Worm (Caenorhabditis elegans) whole organism, L2 larva: Measurements from ENCODE around the gene T01C3.2.
A peak's percentile ranks its signal among the peaks of the same experiment; 100 is the strongest.

Experiments used
- C34F6.9 ChIP-seq: fragments of 150-350 bp; optimal IDR thresholded peaks from 2 replicates; lab custom pipeline; 2014; ENCODE audit warnings: missing biosample characterization, missing genetic modification characterization
- F13H6.1 ChIP-seq: sonication (generic microtip); optimal IDR thresholded peaks from 2 replicates; lab custom pipeline; 2016; ENCODE audit warnings: missing genetic modification characterization, missing compliant biosample characterization
- R02D3.7 ChIP-seq: fragments of 150-350 bp; optimal IDR thresholded peaks from 2 replicates; lab custom pipeline; 2014; ENCODE audit warnings: missing biosample characterization, missing genetic modification characterization
- Y55F3AM.14 ChIP-seq: fragments of 200-800 bp; sonication (Bioruptor generic); optimal IDR thresholded peaks from 2 replicates; lab custom pipeline; 2018; ENCODE audit warnings: mild to moderate bottlenecking, missing genetic modification characterization, missing compliant biosample characterization
- alr-1 ChIP-seq: fragments of 150-350 bp; optimal IDR thresholded peaks from 2 replicates; lab custom pipeline; 2014; ENCODE audit warnings: missing biosample characterization, missing genetic modification characterization
- aly-2 ChIP-seq: fragments of 150-350 bp; optimal IDR thresholded peaks from 2 replicates; lab custom pipeline; 2014; ENCODE audit warnings: missing biosample characterization, missing genetic modification characterization
- ama-1 ChIP-seq: fragments of 150-350 bp; optimal IDR thresholded peaks from 2 replicates; lab custom pipeline; 2018; ENCODE audit warnings: inconsistent platforms
- blmp-1 ChIP-seq: sonication (generic microtip); optimal IDR thresholded peaks from 2 replicates; lab custom pipeline; 2017; ENCODE audit warnings: missing genetic modification characterization, mild to moderate bottlenecking, missing compliant biosample characterization, antibody characterized with exemption, moderate library complexity; ENCODE audit not compliant: insufficient read depth
- ceh-82 ChIP-seq: fragments of 150-350 bp; optimal IDR thresholded peaks from 2 replicates; lab custom pipeline; 2014; ENCODE audit warnings: missing biosample characterization, missing genetic modification characterization
- crh-2 ChIP-seq: sonication (generic microtip); optimal IDR thresholded peaks from 2 replicates; lab custom pipeline; 2017; ENCODE audit warnings: missing biosample characterization, missing genetic modification characterization
- dmd-4 ChIP-seq: sonication (generic microtip); optimal IDR thresholded peaks from 2 replicates; lab custom pipeline; 2017; ENCODE audit warnings: missing biosample characterization, missing genetic modification characterization
- egl-27 ChIP-seq: sonication (generic microtip); optimal IDR thresholded peaks from 3 replicates; lab custom pipeline; 2017; ENCODE audit warnings: missing biosample characterization, missing genetic modification reagents, missing genetic modification characterization
- elt-1 ChIP-seq: fragments of 150-350 bp; optimal IDR thresholded peaks from 2 replicates; lab custom pipeline; 2014; ENCODE audit warnings: missing biosample characterization, missing genetic modification characterization
- elt-3 ChIP-seq: sonication (generic microtip); optimal IDR thresholded peaks from 2 replicates; lab custom pipeline; 2017; ENCODE audit warnings: missing biosample characterization, missing genetic modification characterization
- fos-1 ChIP-seq: fragments of 150-350 bp; optimal IDR thresholded peaks from 2 replicates; lab custom pipeline; 2014; ENCODE audit warnings: missing biosample characterization, missing genetic modification characterization
- gmeb-1 ChIP-seq: fragments of 150-350 bp; optimal IDR thresholded peaks from 2 replicates; lab custom pipeline; 2014; ENCODE audit warnings: missing biosample characterization, missing genetic modification characterization
- lin-11 ChIP-seq: fragments of 150-350 bp; sonication (generic microtip); optimal IDR thresholded peaks from 2 replicates; lab custom pipeline; 2014; ENCODE audit warnings: missing biosample characterization, missing genetic modification characterization, inconsistent platforms, mixed read lengths
- lin-13 ChIP-seq: fragments of 150-350 bp; optimal IDR thresholded peaks from 2 replicates; lab custom pipeline; 2014; ENCODE audit warnings: missing biosample characterization, missing genetic modification reagents, missing genetic modification characterization
- lin-39 ChIP-seq: fragments of 150-350 bp; optimal IDR thresholded peaks from 2 replicates; lab custom pipeline; 2014; ENCODE audit warnings: missing biosample characterization, missing genetic modification reagents, missing genetic modification characterization
- lsy-2 ChIP-seq, 2 experiments: fragments of 150-350 bp in 1 of 2; sonication (generic microtip) in 1 of 2; optimal IDR thresholded peaks; 2 replicates each; lab custom pipeline; 2014 to 2017; ENCODE audit warnings: missing biosample characterization in 2 of 2, missing genetic modification characterization in 2 of 2
- mab-5 ChIP-seq: fragments of 150-350 bp; optimal IDR thresholded peaks from 2 replicates; lab custom pipeline; 2014; ENCODE audit warnings: missing biosample characterization, missing genetic modification characterization
- mbf-1 ChIP-seq: sonication (generic microtip); optimal IDR thresholded peaks from 2 replicates; lab custom pipeline; 2017; ENCODE audit warnings: missing biosample characterization, missing genetic modification characterization
- mdl-1 ChIP-seq, 2 experiments: fragments of 150-350 bp in 1 of 2; sonication (generic microtip) in 1 of 2; optimal IDR thresholded peaks; 2 replicates each; lab custom pipeline; 2017; ENCODE audit warnings: missing biosample characterization in 2 of 2, missing genetic modification characterization in 2 of 2
- nhr-11 ChIP-seq: fragments of 150-350 bp; optimal IDR thresholded peaks from 2 replicates; lab custom pipeline; 2014; ENCODE audit warnings: missing biosample characterization, missing genetic modification characterization
- nhr-12 ChIP-seq: fragments of 150-350 bp; optimal IDR thresholded peaks from 2 replicates; lab custom pipeline; 2014; ENCODE audit warnings: missing biosample characterization, missing genetic modification characterization
- nhr-129 ChIP-seq: fragments of 150-350 bp; optimal IDR thresholded peaks from 2 replicates; lab custom pipeline; 2014; ENCODE audit warnings: missing biosample characterization, missing genetic modification characterization
- nhr-21 ChIP-seq: fragments of 150-350 bp; optimal IDR thresholded peaks from 2 replicates; lab custom pipeline; 2014; ENCODE audit warnings: missing biosample characterization, missing genetic modification characterization
- nhr-23 ChIP-seq: fragments of 150-350 bp; optimal IDR thresholded peaks from 2 replicates; lab custom pipeline; 2014; ENCODE audit warnings: missing biosample characterization, missing genetic modification reagents, missing genetic modification characterization
- nhr-237 ChIP-seq: fragments of 150-350 bp; optimal IDR thresholded peaks from 2 replicates; lab custom pipeline; 2014; ENCODE audit warnings: missing biosample characterization, missing genetic modification characterization
- nhr-25 ChIP-seq: fragments of 150-350 bp; sonication (generic microtip); optimal IDR thresholded peaks from 3 replicates; lab custom pipeline; 2014; ENCODE audit warnings: missing biosample characterization, missing genetic modification characterization
- nhr-77 ChIP-seq: fragments of 150-350 bp; optimal IDR thresholded peaks from 2 replicates; lab custom pipeline; 2014; ENCODE audit warnings: missing biosample characterization, missing genetic modification characterization
- sem-4 ChIP-seq: fragments of 150-350 bp; optimal IDR thresholded peaks from 2 replicates; lab custom pipeline; 2014; ENCODE audit warnings: missing biosample characterization, missing genetic modification reagents, missing genetic modification characterization
- skn-1 ChIP-seq: sonication (generic microtip); optimal IDR thresholded peaks from 2 replicates; lab custom pipeline; 2017; ENCODE audit warnings: missing biosample characterization, missing genetic modification characterization
- sma-3 ChIP-seq: sonication (generic microtip); optimal IDR thresholded peaks from 2 replicates; lab custom pipeline; 2016; ENCODE audit warnings: missing genetic modification reagents, missing genetic modification characterization, missing compliant biosample characterization
- sma-9 ChIP-seq, 2 experiments: fragments of 150-350 bp in 1 of 2; sonication (generic microtip) in 1 of 2; optimal IDR thresholded peaks; 2 replicates each; lab custom pipeline; 2014 to 2016; ENCODE audit warnings: missing genetic modification characterization in 2 of 2, mild to moderate bottlenecking in 1 of 2, missing biosample characterization in 1 of 2, missing compliant biosample characterization in 1 of 2, missing genetic modification reagents in 1 of 2, moderate library complexity in 1 of 2
- snpc-4 ChIP-seq: fragments of 150-350 bp; optimal IDR thresholded peaks from 2 replicates; lab custom pipeline; 2014; ENCODE audit warnings: missing biosample characterization, missing genetic modification characterization
- unc-55 ChIP-seq: fragments of 150-350 bp; sonication (generic microtip); optimal IDR thresholded peaks from 3 replicates; lab custom pipeline; 2014; ENCODE audit warnings: missing biosample characterization, missing genetic modification reagents, missing genetic modification characterization
- unc-62 ChIP-seq: fragments of 150-350 bp; optimal IDR thresholded peaks from 2 replicates; lab custom pipeline; 2014; ENCODE audit warnings: missing biosample characterization, missing genetic modification reagents, missing genetic modification characterization
- zag-1 ChIP-seq: fragments of 150-350 bp; optimal IDR thresholded peaks from 2 replicates; lab custom pipeline; 2014; ENCODE audit warnings: missing biosample characterization, missing genetic modification characterization
- ztf-11 ChIP-seq: sonication (generic microtip); optimal IDR thresholded peaks from 2 replicates; lab custom pipeline; 2017; ENCODE audit warnings: missing biosample characterization, missing genetic modification characterization
- ztf-4 ChIP-seq: fragments of 150-350 bp; optimal IDR thresholded peaks from 2 replicates; lab custom pipeline; 2014; ENCODE audit warnings: missing biosample characterization, missing genetic modification characterization

Gene T01C3.2

ce11 chrV:14996236-14996635 lies 5.3 kb downstream of the T01C3.2 start, which contains the start of gene irld-14:
Gene irld-14, plus strand, starts transcription at chrV:14996536.
- TF ChIP-seq blmp-1: no peak
- no peak for TF ChIP-seq alr-1 (tag; lab: Kevin White, UChicago)
- TF ChIP-seq crh-2: no peak
- TF ChIP-seq fos-1 (tag; lab: Kevin White, UChicago): no peak
- no peak for TF ChIP-seq unc-55 (GFP tag; lab: Kevin White, UChicago)
- no peak for TF ChIP-seq sem-4
- no peak for TF ChIP-seq snpc-4 (tag; lab: Kevin White, UChicago)
- no peak for TF ChIP-seq sma-9 (GFP tag; optimal IDR thresholded peaks at IDR 0.05; lab: Kevin White, UChicago)
- no peak for TF ChIP-seq sma-9 (tag; optimal IDR thresholded peaks at IDR 0.05; lab: Kevin White, UChicago)
- no peak for TF ChIP-seq R02D3.7 (tag; lab: Kevin White, UChicago)
- no peak for TF ChIP-seq nhr-12
- no peak for TF ChIP-seq mdl-1 (tag; optimal IDR thresholded peaks at IDR 0.05; lab: Kevin White, UChicago)
- no peak for TF ChIP-seq nhr-25
- TF ChIP-seq, all 48 proteins: peak for 0

ce11 chrV:14999485-15000023 lies 8.6 kb downstream of the T01C3.2 start, which contains the start of gene T01C3.11:
Gene T01C3.11, plus strand, starts transcription at chrV:14999535.
- no peak for TF ChIP-seq lsy-2 (tag; optimal IDR thresholded peaks at IDR 0.05; lab: Kevin White, UChicago)
- no peak for TF ChIP-seq zag-1
- no peak for TF ChIP-seq unc-62 (GFP tag; lab: Kevin White, UChicago)
- no peak for TF ChIP-seq sma-9 (GFP tag; optimal IDR thresholded peaks at IDR 0.05; lab: Kevin White, UChicago)
- TF ChIP-seq sma-9 (tag; optimal IDR thresholded peaks at IDR 0.05; lab: Kevin White, UChicago): no peak
- TF ChIP-seq nhr-11: no peak

ce11 chrV:15000055-15000704 lies 9.2 kb downstream of the T01C3.2 start, which contains the start of gene rps-16:
Gene rps-16, minus strand, starts transcription at chrV:15000541.
- TF ChIP-seq ama-1 (no peak), C34F6.9 (tag; lab: Kevin White, UChicago) (no peak), F13H6.1 (tag; lab: Kevin White, UChicago) (no peak), elt-3 (no peak), ceh-82 (tag; lab: Kevin White, UChicago) (no peak), mdl-1 (tag; optimal IDR thresholded peaks at IDR 0.05; lab: Kevin White, UChicago) (no peak), ztf-11 (tag; lab: Kevin White, UChicago) (no peak), dmd-4 (tag; lab: Kevin White, UChicago) (no peak)

- no peak for TF ChIP-seq lin-11 (tag; lab: Kevin White, UChicago)
- TF ChIP-seq mab-5 (tag; lab: Kevin White, UChicago): no peak
- TF ChIP-seq blmp-1: no peak
- no peak for TF ChIP-seq skn-1 (tag; lab: Kevin White, UChicago)
- no peak for TF ChIP-seq alr-1 (tag; lab: Kevin White, UChicago)
- no peak for TF ChIP-seq lsy-2 (tag; optimal IDR thresholded peaks at IDR 0.05; lab: Kevin White, UChicago)
- TF ChIP-seq nhr-25: no peak
- TF ChIP-seq R02D3.7 (tag; lab: Kevin White, UChicago): no peak
- TF ChIP-seq lin-39 (tag; lab: Kevin White, UChicago): no peak
- no peak for TF ChIP-seq nhr-237 (tag; lab: Kevin White, UChicago)
Observed at ce11 chrV:15001536-15001935, 10.6 kb downstream of the T01C3.2 start.

- TF ChIP-seq ceh-82 (tag; lab: Kevin White, UChicago) (peak; percentile 15), egl-27 (peak; percentile 77), nhr-237 (tag; lab: Kevin White, UChicago) (no peak), gmeb-1 (tag; lab: Kevin White, UChicago) (peak; percentile 89), mdl-1 (tag; optimal IDR thresholded peaks at IDR 0.05; lab: Kevin White, UChicago) (peak in 1 of 2 experiments; percentile 33), elt-3 (no peak), nhr-25 (peak; percentile 91), aly-2 (tag; lab: Kevin White, UChicago) (no peak), alr-1 (tag; lab: Kevin White, UChicago) (no peak), sem-4 (peak; percentile 82), nhr-77 (tag; lab: Kevin White, UChicago) (peak; percentile 21), lsy-2 (tag; optimal IDR thresholded peaks at IDR 0.05; lab: Kevin White, UChicago) (peak; percentile 91 to 98), Y55F3AM.14 (GFP tag; lab: Kevin White, UChicago) (peak; percentile 5), lin-13 (GFP tag; lab: Kevin White, UChicago) (peak; percentile 89), mbf-1 (tag; lab: Kevin White, UChicago) (no peak), nhr-129 (tag; lab: Kevin White, UChicago) (peak; percentile 96), crh-2 (peak; percentile 87), nhr-12 (no peak), blmp-1 (peak; percentile 39), skn-1 (tag; lab: Kevin White, UChicago) (no peak), nhr-11 (peak; percentile 26), R02D3.7 (tag; lab: Kevin White, UChicago) (peak; percentile 68), nhr-21 (tag; lab: Kevin White, UChicago) (peak; percentile 84), sma-3 (GFP tag; lab: Kevin White, UChicago) (peak; percentile 95), elt-1 (no peak), nhr-23 (tag; lab: Kevin White, UChicago) (no peak), dmd-4 (tag; lab: Kevin White, UChicago) (no peak), ztf-4 (tag; lab: Kevin White, UChicago) (peak; percentile 70)
Observed at ce11 chrV:15002184-15002690, 11.3 kb downstream of the T01C3.2 start, which contains the start of the genes fib-1 and mut-15. Gene fib-1, minus strand, starts transcription at chrV:15002223. Gene mut-15, plus strand, starts transcription at chrV:15002543.
